Fruit fly (Drosophila melanogaster): ENCODE measurements around the gene hzg.

The hzg gene

DNA sequence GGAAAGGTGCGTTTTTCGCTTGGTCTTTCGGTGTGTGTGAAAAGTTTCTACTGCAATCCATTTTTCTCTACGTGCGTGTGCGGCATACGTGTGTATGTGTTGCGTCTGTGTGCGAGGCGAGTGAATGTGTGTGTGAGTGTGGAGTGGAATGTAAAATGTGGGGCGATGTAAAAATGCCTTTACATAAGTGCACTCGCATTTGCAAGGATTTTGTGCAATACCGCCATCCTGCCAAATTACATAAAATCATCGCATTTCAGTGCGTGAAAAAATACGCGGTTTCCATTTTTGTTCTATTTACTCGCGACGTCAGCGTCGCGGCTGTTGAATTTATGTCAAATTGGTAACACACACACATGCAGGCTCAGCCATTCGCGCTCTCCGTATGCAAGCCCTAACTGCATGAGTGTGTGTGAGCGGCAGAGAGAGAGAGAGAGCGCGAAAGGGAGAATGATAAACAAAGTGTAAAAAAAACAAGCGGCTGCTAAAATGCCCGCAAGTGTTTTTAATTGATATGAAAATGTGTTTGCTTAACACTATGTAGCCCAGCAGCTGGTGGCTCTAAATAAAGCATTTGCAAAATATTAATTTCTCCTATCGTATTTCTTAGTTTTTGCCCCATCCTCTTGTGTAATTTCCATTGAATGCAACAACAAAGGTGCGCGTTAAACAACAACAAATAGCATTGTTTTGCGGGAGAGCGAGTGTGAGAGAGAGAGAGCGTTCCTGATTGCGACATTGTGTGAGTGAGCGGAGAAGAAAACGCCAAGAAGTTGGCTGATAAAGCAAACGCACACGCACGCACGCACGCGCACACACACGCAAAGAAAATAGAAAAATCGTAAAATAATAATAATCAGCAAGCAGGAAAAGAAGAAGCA lies 47.8 kb upstream of the hzg start (continued):
- TF ChIP-seq CG4617 (GFP tag; optimal IDR thresholded peaks at IDR 0.05; ENCODE audit: borderline replicate concordance) = peak; percentile 31
- TF ChIP-seq wdn (GFP tag; IDR thresholded peaks at IDR 0.05) = no peak
- TF ChIP-seq CG15479 (GFP tag; optimal IDR thresholded peaks at IDR 0.05) = peak; percentile 95
- TF ChIP-seq CG8359 (GFP tag; optimal IDR thresholded peaks at IDR 0.05; ENCODE audit: borderline replicate concordance) = no peak
- peak; percentile 17; the same call in 1 of the 2 replicates for TF ChIP-seq Bgb (GFP tag; IDR thresholded peaks at IDR 0.05; ENCODE audit: partially characterized antibody)
- peak; percentile 95 for TF ChIP-seq Hr39 (optimal IDR thresholded peaks at IDR 0.05)
- no peak for TF ChIP-seq Sry-δ (GFP tag; optimal IDR thresholded peaks at IDR 0.05)
- no peak for TF ChIP-seq CG8765 (GFP tag; IDR thresholded peaks at IDR 0.05)
- no peak for TF ChIP-seq CG2875 (GFP tag; optimal IDR thresholded peaks at IDR 0.05)
- peak; percentile 13 for TF ChIP-seq Nf-YC (tag; optimal IDR thresholded peaks at IDR 0.05)
- TF ChIP-seq vnd (GFP tag; IDR thresholded peaks at IDR 0.05; ENCODE audit: partially characterized antibody) = peak; percentile 57; the same call in 2 of the 3 replicates
- TF ChIP-seq nau (GFP tag; optimal IDR thresholded peaks at IDR 0.05) = peak; percentile 41
- TF ChIP-seq Fer1 (GFP tag; optimal IDR thresholded peaks at IDR 0.05) = peak; percentile 1
- TF ChIP-seq CG7786 (GFP tag; optimal IDR thresholded peaks at IDR 0.05) = no peak
- no peak for TF ChIP-seq HLH3B (GFP tag; IDR thresholded peaks at IDR 0.05)
- TF ChIP-seq CG7556 (GFP tag; optimal IDR thresholded peaks at IDR 0.05) = peak; percentile 11
- TF ChIP-seq toy (GFP tag; IDR thresholded peaks at IDR 0.05) = no peak
- peak; percentile 80 for TF ChIP-seq D (optimal IDR thresholded peaks at IDR 0.05)
- peak; percentile 25 for TF ChIP-seq D (GFP tag; optimal IDR thresholded peaks at IDR 0.05)
- peak; percentile 99 for TF ChIP-seq cg (GFP tag; optimal IDR thresholded peaks at IDR 0.05)
- peak; percentile 44 for TF ChIP-seq CG8924 (tag; optimal IDR thresholded peaks at IDR 0.05)
- TF ChIP-seq Med (GFP tag) = peak; percentile 77
- no peak for TF ChIP-seq CG30431 (GFP tag; optimal IDR thresholded peaks at IDR 0.05)
- TF ChIP-seq Tbp (GFP tag; optimal IDR thresholded peaks at IDR 0.05) = no peak
- TF ChIP-seq sqz (GFP tag; optimal IDR thresholded peaks at IDR 0.05) = peak; percentile 91
- TF ChIP-seq CG16815 (GFP tag; optimal IDR thresholded peaks at IDR 0.05) = no peak
- no peak for TF ChIP-seq CG8089 (GFP tag; optimal IDR thresholded peaks at IDR 0.05)
- no peak for TF ChIP-seq sob (GFP tag; IDR thresholded peaks at IDR 0.05)
- peak; percentile 28 for TF ChIP-seq CG6854 (GFP tag; optimal IDR thresholded peaks at IDR 0.05)
- no peak for TF ChIP-seq her (GFP tag; optimal IDR thresholded peaks at IDR 0.05)
- TF ChIP-seq CG8478 (optimal IDR thresholded peaks at IDR 0.05) = peak; percentile 99
- peak; percentile 84 for TF ChIP-seq yki (optimal IDR thresholded peaks at IDR 0.05)
- TF ChIP-seq tll (GFP tag; optimal IDR thresholded peaks at IDR 0.05) = peak in 1 of 2 experiments; percentile 83
- TF ChIP-seq sima (GFP tag; optimal IDR thresholded peaks at IDR 0.05) = no peak
- TF ChIP-seq CG11696 (GFP tag; IDR thresholded peaks at IDR 0.05) = no peak
- TF ChIP-seq CG12744 (GFP tag; optimal IDR thresholded peaks at IDR 0.05) = no peak
- TF ChIP-seq zf30C (GFP tag; optimal IDR thresholded peaks at IDR 0.05) = peak; percentile 5
- TF ChIP-seq CG34376 (GFP tag; optimal IDR thresholded peaks at IDR 0.05) = peak; percentile 12
- TF ChIP-seq dmrt11E (tag; optimal IDR thresholded peaks at IDR 0.05) = no peak
- peak; percentile 9 for TF ChIP-seq CrebB (tag; optimal IDR thresholded peaks at IDR 0.05)
- no peak for TF ChIP-seq abd-A (tag; optimal IDR thresholded peaks at IDR 0.05)
- no peak for TF ChIP-seq pan (optimal IDR thresholded peaks at IDR 0.05)
- TF ChIP-seq pan (GFP tag; optimal IDR thresholded peaks at IDR 0.05 in 1 of 2, IDR thresholded peaks at IDR 0.05 in 1 of 2) = peak in 1 of 2 experiments; percentile 59
- no peak for TF ChIP-seq CG15514 (GFP tag; optimal IDR thresholded peaks at IDR 0.05)
- TF ChIP-seq pros (GFP tag; optimal IDR thresholded peaks at IDR 0.05) = peak; percentile 89
- no peak for TF ChIP-seq br (optimal IDR thresholded peaks at IDR 0.05)
- no peak for TF ChIP-seq vvl (GFP tag; IDR thresholded peaks at IDR 0.05)
- TF ChIP-seq chm (GFP tag; IDR thresholded peaks at IDR 0.05) = no peak; the same call in 1 of the 2 replicates
- TF ChIP-seq Hand (GFP tag; optimal IDR thresholded peaks at IDR 0.05) = peak; percentile 17
- peak; percentile 13 for TF ChIP-seq CG6683 (GFP tag; optimal IDR thresholded peaks at IDR 0.05)
